Worm (Caenorhabditis elegans) whole organism, young adult: ENCODE data around the gene srh-138.

ENCODE experiments used
- madf-3 ChIP-seq: fragments of 200-800 bp; sonication (Bioruptor generic); IDR thresholded peaks from 2 replicates; pipeline ENCODE4 v1.3.6; 2022; ENCODE audit warnings: missing genetic modification reagents, missing genetic modification characterization, missing compliant biosample characterization
- repo-1 ChIP-seq: sonication (generic microtip); optimal IDR thresholded peaks from 2 replicates; lab custom pipeline; 2017; ENCODE audit warnings: mild to moderate bottlenecking, missing genetic modification characterization, missing compliant biosample characterization

ce11 chrV:16497504-16497903, 26.7 kb upstream of the srh-138 start, which contains the start of gene srh-136:
- no peak for TF ChIP-seq madf-3 (GFP tag; lab: Robert Waterston, UW)
- TF ChIP-seq repo-1 = no peak
